Worm (Caenorhabditis elegans): ENCODE measurements around the gene C13A2.6.

C13A2.6 gene

ce11 chrV:7246951-7247350 is 22.5 kb upstream of the C13A2.6 start, which contains the start of gene C05C8.7:
C05C8.7 (minus strand) TSS chrV:7247050.
- TF ChIP-seq blmp-1 (tag; optimal IDR thresholded peaks at IDR 0.05) (peak; percentile 92), isw-1 (GFP tag; IDR thresholded peaks at IDR 0.05) (no peak)

ce11 chrV:7248227-7248953 is 21.1 kb upstream of the C13A2.6 start:
- TF ChIP-seq elt-3 (tag; optimal IDR thresholded peaks at IDR 0.05) (peak in 1 of 6 experiments; percentile 48), nhr-85 (tag) (peak; percentile 58), lin-13 (GFP tag; optimal IDR thresholded peaks at IDR 0.05) (no peak)

- no peak for TF ChIP-seq elt-3 (tag; optimal IDR thresholded peaks at IDR 0.05)
- no peak for TF ChIP-seq efl-1 (optimal IDR thresholded peaks at IDR 0.05)
- TF ChIP-seq efl-1 (GFP tag; optimal IDR thresholded peaks at IDR 0.05 in 1 of 2) = no peak
- TF ChIP-seq nhr-71 (tag; optimal IDR thresholded peaks at IDR 0.05) = no peak
- TF ChIP-seq egl-13 (tag; optimal IDR thresholded peaks at IDR 0.05) = no peak
- TF ChIP-seq sptf-1 (tag; optimal IDR thresholded peaks at IDR 0.05) = no peak
- no peak for TF ChIP-seq nhr-84 (tag; optimal IDR thresholded peaks at IDR 0.05)
- TF ChIP-seq hpl-2 (GFP tag; optimal IDR thresholded peaks at IDR 0.05) = no peak
- TF ChIP-seq nhr-28 (tag; optimal IDR thresholded peaks at IDR 0.05) = no peak
- no peak for TF ChIP-seq blmp-1 (tag; optimal IDR thresholded peaks at IDR 0.05)
These were observed 14.4 kb upstream of the C13A2.6 start, which contains the start of gene C05C8.8 for ce11 chrV:7255095-7255494. C05C8.8 (minus strand) TSS chrV:7255195.

ce11 chrV:7258965-7259364 is 10.5 kb upstream of the C13A2.6 start, which contains the start of gene C13A2.12:
C13A2.12 (plus strand) TSS chrV:7259265.
- TF ChIP-seq hlh-4 (tag; optimal IDR thresholded peaks at IDR 0.05) (no peak), alr-1 (tag; optimal IDR thresholded peaks at IDR 0.05; ENCODE audit: borderline replicate concordance) (no peak), pqm-1 (tag; optimal IDR thresholded peaks at IDR 0.05) (no peak), lsy-2 (tag; optimal IDR thresholded peaks at IDR 0.05) (no peak), unc-30 (tag; optimal IDR thresholded peaks at IDR 0.05) (no peak)

DNA sequence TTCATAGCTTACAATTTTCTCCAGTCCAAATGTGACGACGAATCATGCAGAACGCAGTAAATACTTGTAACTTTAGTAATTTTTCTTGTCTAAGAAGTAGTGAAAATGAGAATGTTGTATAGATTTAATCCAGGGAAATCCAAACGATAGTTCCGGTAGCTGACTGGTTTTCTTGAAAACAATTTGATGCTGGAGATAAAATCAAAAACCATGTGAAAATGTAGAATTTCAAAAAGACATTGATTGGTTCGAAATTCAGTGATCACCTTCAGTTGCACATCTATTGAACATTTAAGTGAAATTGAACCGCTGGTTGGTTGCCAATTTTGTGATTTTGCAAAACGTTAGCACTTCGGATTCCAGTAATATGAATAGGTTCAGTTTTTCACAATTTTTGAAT is 5.5 kb upstream of the C13A2.6 start, which contains the start of gene C13A2.9:
TSS of gene C13A2.9 (minus strand) at position 101 of the 400 bp plus-strand sequence.
- TF ChIP-seq tbx-2 (tag; optimal IDR thresholded peaks at IDR 0.05) (no peak), nhr-77 (tag; optimal IDR thresholded peaks at IDR 0.05) (no peak), nhr-20 (tag; optimal IDR thresholded peaks at IDR 0.05) (no peak), nhr-19 (GFP tag; conservative IDR thresholded peaks at IDR 0.05) (no peak), aly-2 (tag; optimal IDR thresholded peaks at IDR 0.05) (no peak), pag-3 (tag; optimal IDR thresholded peaks at IDR 0.05; ENCODE audit: borderline replicate concordance, insufficient read depth) (no peak), ets-5 (GFP tag; IDR thresholded peaks at IDR 0.05) (no peak), nhr-11 (tag; optimal IDR thresholded peaks at IDR 0.05) (no peak), unc-30 (tag; optimal IDR thresholded peaks at IDR 0.05) (no peak), unc-62 (GFP tag; optimal IDR thresholded peaks at IDR 0.05) (no peak), mep-1 (tag; optimal IDR thresholded peaks at IDR 0.05) (no peak), snpc-4 (tag; optimal IDR thresholded peaks at IDR 0.05) (no peak), rnt-1 (tag; optimal IDR thresholded peaks at IDR 0.05) (no peak), lin-35 (GFP tag; optimal IDR thresholded peaks at IDR 0.05) (no peak)

- TF ChIP-seq hlh-4 (tag; optimal IDR thresholded peaks at IDR 0.05) = no peak
These were observed 3.5 kb upstream of the C13A2.6 start, which contains the start of gene C13A2.7 for ce11 chrV:7266021-7266420. C13A2.7 (plus strand) TSS chrV:7266321.

Measured in whole organism, L1 larva.